Fruit fly (Drosophila melanogaster) ovary, adult (tissue): ENCODE data around the gene Jhbp4.
A peak's percentile ranks its signal among the peaks of the same experiment; 100 is the strongest.

Source experiments
- CG17801 ChIP-seq: fragments of 200-800 bp; optimal IDR thresholded peaks from 2 replicates; lab custom pipeline; 2019; ENCODE audit warnings: missing biosample characterization, mild to moderate bottlenecking, missing genetic modification characterization, moderate library complexity; ENCODE audit not compliant: partially characterized antibody

Gene Jhbp4

DNA sequence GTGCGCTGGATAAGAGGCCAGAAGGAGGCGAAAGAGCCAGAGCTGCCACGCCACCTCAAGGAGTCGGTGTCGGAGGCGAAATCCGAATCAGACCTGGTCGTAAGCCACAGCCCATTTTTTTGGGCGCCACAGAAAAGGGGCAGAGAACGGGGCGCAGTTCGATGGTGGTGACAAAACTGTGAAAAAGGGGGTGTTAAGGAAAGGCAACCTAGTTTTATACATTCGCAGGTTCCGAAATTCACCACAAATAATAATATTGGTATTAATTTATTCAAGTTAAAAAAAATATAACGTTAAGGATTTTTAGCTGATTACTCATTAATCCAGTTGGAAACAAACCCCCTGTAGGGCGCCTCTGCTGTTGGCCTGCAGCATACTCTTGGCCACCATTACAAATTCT lies 19.7 kb upstream of the Jhbp4 start:
- TF ChIP-seq CG17801 (GFP tag; lab: Kevin White, UChicago) = no peak

dm6 chr3R:16024110-16024509 lies 19.2 kb upstream of the Jhbp4 start:
- no peak for TF ChIP-seq CG17801 (GFP tag; lab: Kevin White, UChicago)

DNA sequence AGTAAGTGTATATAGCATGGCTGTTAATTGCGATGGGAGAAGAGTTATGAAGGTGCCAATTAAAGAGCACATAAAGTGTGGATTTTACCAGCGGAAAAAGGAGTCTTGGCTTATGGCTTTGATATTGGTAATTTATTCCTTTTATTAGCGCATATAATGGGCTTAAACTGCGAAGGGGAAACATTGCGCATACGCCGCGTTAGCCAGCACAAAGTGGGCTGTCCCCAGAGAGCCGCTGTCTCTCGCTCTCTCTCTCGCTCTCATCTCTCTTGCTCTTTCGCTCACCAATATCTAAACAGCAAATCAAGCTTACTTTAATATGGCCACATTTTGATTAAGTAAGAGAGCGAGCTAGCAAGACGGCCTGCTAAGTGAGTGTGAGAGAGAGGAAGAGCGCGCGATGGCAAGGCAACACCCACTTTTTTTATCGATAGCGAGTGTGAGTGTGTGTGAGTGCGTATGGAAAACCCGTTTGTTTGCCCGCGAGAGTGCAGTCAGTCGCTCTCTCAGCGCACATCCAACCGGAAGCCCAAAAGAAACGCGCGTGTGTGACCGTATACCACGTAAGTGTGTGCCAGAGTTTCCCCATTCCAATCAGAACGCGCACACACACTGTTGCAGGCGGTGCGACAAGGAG lies 17.6 kb upstream of the Jhbp4 start, which contains the start of gene pnr:
Gene pnr, plus strand, starts transcription at position 493 of the 637 bp plus-strand sequence.
- peak; percentile 9 for TF ChIP-seq CG17801 (GFP tag; lab: Kevin White, UChicago)

dm6 chr3R:16028651-16029050 lies 14.6 kb upstream of the Jhbp4 start:
- TF ChIP-seq CG17801 (GFP tag; lab: Kevin White, UChicago) = no peak

dm6 chr3R:16029584-16029983 lies 13.7 kb upstream of the Jhbp4 start:
- no peak for TF ChIP-seq CG17801 (GFP tag; lab: Kevin White, UChicago)

DNA sequence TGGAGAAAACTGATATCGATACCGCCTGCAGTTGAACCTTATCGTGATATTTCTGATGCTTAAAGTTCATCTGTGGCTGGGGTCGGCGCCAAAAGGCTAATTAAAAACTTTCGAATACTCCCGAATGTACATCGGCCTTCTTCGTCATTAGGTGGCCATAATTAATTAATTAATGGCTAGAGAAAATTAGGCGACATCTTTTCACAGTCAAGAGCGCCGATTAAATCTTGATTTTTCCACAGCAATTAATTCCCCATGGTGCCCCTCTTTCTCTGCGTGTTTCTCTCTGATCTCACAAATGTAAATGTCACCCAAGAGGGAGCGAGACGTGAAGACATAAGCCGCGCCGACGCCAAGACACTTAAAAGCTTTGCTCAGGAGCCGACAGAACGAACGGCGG lies 12.9 kb upstream of the Jhbp4 start:
- TF ChIP-seq CG17801 (GFP tag; lab: Kevin White, UChicago) = no peak

dm6 chr3R:16033727-16034126 lies 9.6 kb upstream of the Jhbp4 start:
- TF ChIP-seq CG17801 (GFP tag; lab: Kevin White, UChicago) = no peak

- no peak for TF ChIP-seq CG17801 (GFP tag; lab: Kevin White, UChicago)
Observed at dm6 chr3R:16034186-16034585, 9.1 kb upstream of the Jhbp4 start.

- TF ChIP-seq CG17801 (GFP tag; lab: Kevin White, UChicago) = no peak
Observed at dm6 chr3R:16038049-16038448, 5.2 kb upstream of the Jhbp4 start.

DNA sequence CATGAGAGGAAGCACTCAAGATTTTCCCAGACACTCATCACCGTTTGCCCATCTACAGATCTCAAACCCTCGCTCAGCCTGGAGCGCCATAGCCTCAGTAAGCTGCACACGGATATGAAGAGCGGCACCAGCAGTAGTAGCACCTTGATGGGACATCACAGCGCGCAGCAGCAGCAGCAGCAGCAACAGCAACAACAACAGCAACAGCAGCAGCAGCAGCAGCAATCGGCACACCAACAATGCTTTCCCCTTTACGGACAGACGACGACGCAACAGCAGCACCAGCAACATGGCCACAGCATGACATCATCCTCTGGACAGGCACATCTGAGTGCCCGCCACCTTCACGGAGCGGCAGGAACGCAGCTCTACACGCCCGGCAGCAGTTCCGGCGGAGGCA lies 3.7 kb upstream of the Jhbp4 start:
- TF ChIP-seq CG17801 (GFP tag; lab: Kevin White, UChicago) = no peak

- TF ChIP-seq CG17801 (GFP tag; lab: Kevin White, UChicago) = no peak
Observed at dm6 chr3R:16040925-16041324, 2.4 kb upstream of the Jhbp4 start.

dm6 chr3R:16042137-16042899 lies 980 bp upstream of the Jhbp4 start:
- TF ChIP-seq CG17801 (GFP tag; lab: Kevin White, UChicago) = no peak

- TF ChIP-seq CG17801 (GFP tag; lab: Kevin White, UChicago) = no peak
Observed at dm6 chr3R:16046030-16046429, 2.7 kb downstream of the Jhbp4 start, which contains the start of gene Jhbp5. Jhbp5 (minus strand) TSS chr3R:16046130.

- TF ChIP-seq CG17801 (GFP tag; lab: Kevin White, UChicago) = peak; percentile 72
Observed at dm6 chr3R:16049369-16049768, 6.1 kb downstream of the Jhbp4 start, which contains the start of the genes IKKbeta and CG5013. IKKbeta (minus strand) TSS chr3R:16049421. CG5013 (plus strand) TSS chr3R:16049670.

- no peak for TF ChIP-seq CG17801 (GFP tag; lab: Kevin White, UChicago)
Observed at dm6 chr3R:16050621-16051328, 7.5 kb downstream of the Jhbp4 start, which contains the start of gene msps. msps (plus strand) TSS chr3R:16050801.
